Fruit fly (Drosophila melanogaster): ENCODE measurements around the gene Hibch.
A peak's percentile ranks its signal among the peaks of the same experiment; 100 is the strongest.

Gene Hibch

DNA sequence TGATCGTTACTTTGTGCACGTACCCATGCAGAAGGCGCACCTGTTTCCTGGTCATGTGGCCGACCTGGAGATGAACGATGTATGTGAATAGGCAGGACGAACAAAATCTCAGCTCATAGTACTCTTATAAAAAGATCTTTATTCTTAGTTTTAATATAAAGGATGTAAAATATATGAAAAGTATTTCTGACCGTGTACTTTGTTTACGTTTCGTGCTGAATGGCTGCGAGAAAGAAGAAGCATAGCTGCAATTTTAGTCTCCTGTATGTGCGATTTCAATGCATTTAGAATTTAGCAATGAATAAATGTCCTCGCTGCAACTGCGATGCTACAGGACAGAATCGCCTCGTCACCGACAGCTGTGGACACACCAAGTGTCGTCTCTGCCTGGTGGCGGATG lies 9.2 kb upstream of the Hibch start, which contains the start of the genes CG42726 and CG42727 (continued):
- TF ChIP-seq Sin3A (optimal IDR thresholded peaks at IDR 0.05) (no peak), nerfin-1 (tag; optimal IDR thresholded peaks at IDR 0.05) (peak; percentile 54), Rx (GFP tag; IDR thresholded peaks at IDR 0.05) (0 out of 2 replicates have a peak, but pooled peaks have one; percentile 24), HLH4C (GFP tag; IDR thresholded peaks at IDR 0.05; ENCODE audit: partially characterized antibody) (no peak), CG16863 (GFP tag; optimal IDR thresholded peaks at IDR 0.05) (no peak), CG34422 (GFP tag; IDR thresholded peaks at IDR 0.05) (0 out of 3 replicates have a peak, but pooled peaks have one; percentile 39), Atf3 (GFP tag; optimal IDR thresholded peaks at IDR 0.05) (no peak), NFAT (GFP tag; IDR thresholded peaks at IDR 0.05) (no peak), CG17359 (tag; optimal IDR thresholded peaks at IDR 0.05) (peak; percentile 28), yki (optimal IDR thresholded peaks at IDR 0.05) (no peak), CG11560 (tag; IDR thresholded peaks at IDR 0.05) (no peak), CG14050 (GFP tag; IDR thresholded peaks at IDR 0.05) (no peak), CG7372 (GFP tag; IDR thresholded peaks at IDR 0.05) (no peak; the same call in 1 of the 2 replicates), Ptx1 (GFP tag; IDR thresholded peaks at IDR 0.05) (peak; percentile 31; the same call in 1 of the 2 replicates), CG4854 (GFP tag; optimal IDR thresholded peaks at IDR 0.05) (no peak), CG4730 (GFP tag; IDR thresholded peaks at IDR 0.05) (0 out of 2 replicates have a peak, but pooled peaks have one; percentile 19), CG9932 (GFP tag; IDR thresholded peaks at IDR 0.05) (peak; percentile 53), gro (GFP tag; optimal IDR thresholded peaks at IDR 0.05) (peak; percentile 1), CG12391 (tag; optimal IDR thresholded peaks at IDR 0.05) (peak; percentile 35), ro (GFP tag; IDR thresholded peaks at IDR 0.05) (no peak), gt (GFP tag; IDR thresholded peaks at IDR 0.05) (no peak), slou (GFP tag; optimal IDR thresholded peaks at IDR 0.05) (no peak), bigmax (GFP tag; optimal IDR thresholded peaks at IDR 0.05) (no peak), CG1024 (GFP tag; IDR thresholded peaks at IDR 0.05) (no peak), hkb (optimal IDR thresholded peaks at IDR 0.05) (no peak), hkb (GFP tag; IDR thresholded peaks at IDR 0.05) (0 out of 2 replicates have a peak, but pooled peaks have one; percentile 40), Fer1 (GFP tag; optimal IDR thresholded peaks at IDR 0.05) (peak; percentile 50), CG10654 (GFP tag; optimal IDR thresholded peaks at IDR 0.05) (peak; percentile 3), MTF-1 (GFP tag; optimal IDR thresholded peaks at IDR 0.05; ENCODE audit: borderline replicate concordance) (no peak), lola (GFP tag; optimal IDR thresholded peaks at IDR 0.05) (peak in 1 of 3 experiments; percentile 17), Xrp1 (GFP tag; IDR thresholded peaks at IDR 0.05) (peak; percentile 37; the same call in 1 of the 2 replicates), corto (GFP tag; optimal IDR thresholded peaks at IDR 0.05) (no peak), CG4707 (GFP tag; optimal IDR thresholded peaks at IDR 0.05) (no peak), Poxn (GFP tag; IDR thresholded peaks at IDR 0.05) (no peak), ken (GFP tag; IDR thresholded peaks at IDR 0.05) (peak; percentile 43; the same call in 1 of the 3 replicates), CG17802 (tag; optimal IDR thresholded peaks at IDR 0.05) (no peak), CG7357 (GFP tag; IDR thresholded peaks at IDR 0.05) (no peak), CG14667 (GFP tag; IDR thresholded peaks at IDR 0.05) (no peak), Fer2 (tag; optimal IDR thresholded peaks at IDR 0.05) (no peak), jigr1 (GFP tag; IDR thresholded peaks at IDR 0.05) (no peak), Sry-β (GFP tag; optimal IDR thresholded peaks at IDR 0.05) (no peak), CG2199 (GFP tag; IDR thresholded peaks at IDR 0.05) (no peak), CG7786 (GFP tag; optimal IDR thresholded peaks at IDR 0.05) (no peak), CG10565 (GFP tag; optimal IDR thresholded peaks at IDR 0.05) (no peak), vfl (GFP tag; optimal IDR thresholded peaks at IDR 0.05) (peak; percentile 16), CG14441 (GFP tag; IDR thresholded peaks at IDR 0.05) (0 out of 2 replicates have a peak, but pooled peaks have one; percentile 26), CG2712 (tag; optimal IDR thresholded peaks at IDR 0.05) (peak; percentile 55), Myb (GFP tag; optimal IDR thresholded peaks at IDR 0.05) (no peak), CG10543 (GFP tag; optimal IDR thresholded peaks at IDR 0.05) (no peak), rib (GFP tag; IDR thresholded peaks at IDR 0.05) (no peak), klu (GFP tag; IDR thresholded peaks at IDR 0.05) (no peak), CG2116 (GFP tag; optimal IDR thresholded peaks at IDR 0.05) (peak; percentile 13), zfh1 (GFP tag; IDR thresholded peaks at IDR 0.05) (no peak)
